Worm (Caenorhabditis elegans) whole organism, dauer: ENCODE measurements around the gene srx-51.

Experiments used
- unc-62 ChIP-seq: sonication (generic microtip); optimal IDR thresholded peaks from 2 replicates; lab custom pipeline; 2017; ENCODE audit warnings: missing biosample characterization, missing genetic modification reagents, missing genetic modification characterization

srx-51 gene

DNA sequence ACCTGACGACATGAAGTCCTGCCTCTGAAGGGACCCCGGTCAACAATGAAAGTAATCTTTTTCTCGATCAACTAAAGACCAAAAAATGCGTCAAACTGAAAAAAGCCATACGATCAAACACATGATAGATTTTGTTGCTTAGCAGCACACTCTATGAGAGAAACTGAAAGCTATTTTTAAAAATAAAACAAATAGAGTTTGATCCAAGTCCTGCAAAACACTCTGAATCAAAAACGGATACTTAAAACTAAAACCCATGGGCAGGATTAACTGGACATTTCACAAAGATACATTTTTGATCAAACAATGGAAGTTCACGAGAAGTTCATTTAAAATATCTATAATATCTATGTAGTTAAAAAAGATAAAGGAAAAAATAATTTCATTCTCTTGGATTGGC, 14.3 kb upstream of the srx-51 start, which contains the start of gene T10H4.13:
Gene T10H4.13, minus strand, starts transcription at position 101 of the 400 bp plus-strand sequence.
- no peak for TF ChIP-seq unc-62 (GFP tag; lab: Kevin White, UChicago)

DNA sequence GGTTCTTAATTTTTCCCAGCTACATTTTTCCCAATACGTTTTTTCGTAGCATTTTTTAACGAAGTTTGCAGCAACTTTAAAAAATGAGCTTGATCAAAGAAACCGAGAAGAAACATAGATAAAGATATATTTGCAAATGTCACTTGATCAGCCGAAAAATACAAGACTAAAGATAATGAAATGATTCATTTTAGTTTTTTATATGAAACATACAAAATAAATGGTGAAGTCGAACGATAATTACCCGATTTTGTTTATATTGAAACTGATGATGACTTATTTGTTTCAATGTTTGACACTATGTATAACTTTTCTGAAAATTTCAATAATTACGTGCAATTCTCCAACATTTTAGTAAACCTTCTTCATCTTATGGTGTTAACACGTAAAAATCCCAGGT, 13.4 kb upstream of the srx-51 start, which contains the start of gene srw-22:
Gene srw-22, plus strand, starts transcription at position 301 of the 400 bp plus-strand sequence.
- TF ChIP-seq unc-62 (GFP tag; lab: Kevin White, UChicago): no peak

DNA sequence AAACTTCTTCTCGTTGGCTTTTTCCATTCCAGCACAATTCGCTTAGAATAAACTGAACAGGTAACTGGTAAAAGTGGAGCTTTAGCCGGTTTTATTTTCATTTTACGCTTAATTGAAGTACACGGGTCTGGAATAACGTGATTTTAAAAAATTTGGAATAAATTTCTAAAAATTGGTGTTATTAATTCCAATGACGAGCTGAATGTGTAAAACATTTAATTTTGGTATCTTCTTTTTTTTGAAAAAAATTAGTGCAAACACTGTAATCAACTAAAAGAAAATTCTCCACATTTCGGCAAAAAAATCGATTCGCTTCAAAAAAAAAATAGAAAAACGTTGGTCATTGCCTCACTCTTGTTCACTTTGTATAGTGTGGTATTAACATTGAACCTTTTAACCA, 9.4 kb upstream of the srx-51 start, which contains the start of gene T10H4.4:
Gene T10H4.4, minus strand, starts transcription at position 101 of the 400 bp plus-strand sequence.
- TF ChIP-seq unc-62 (GFP tag; lab: Kevin White, UChicago): no peak

DNA sequence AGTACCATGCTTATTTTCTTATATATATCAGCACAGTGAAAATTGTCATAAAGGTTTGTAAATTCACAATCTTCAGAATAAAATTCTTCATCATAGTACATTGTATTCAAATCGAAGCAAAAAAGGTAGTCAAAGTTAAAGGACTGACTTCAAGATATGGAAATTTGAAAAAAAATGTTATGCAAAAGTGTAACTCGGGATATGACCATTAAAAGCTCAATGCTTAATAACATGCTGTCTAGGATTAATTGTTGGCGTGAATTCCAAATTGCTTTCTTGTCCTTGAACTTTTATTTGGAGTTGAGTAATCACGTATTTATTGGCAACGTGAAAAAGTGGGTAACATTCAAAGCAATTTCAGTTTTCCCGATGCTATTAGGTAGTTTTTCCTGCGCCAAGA, 6.9 kb upstream of the srx-51 start, which contains the start of gene srw-16:
Gene srw-16, minus strand, starts transcription at position 101 of the 400 bp plus-strand sequence.
- TF ChIP-seq unc-62 (GFP tag; lab: Kevin White, UChicago): no peak

DNA sequence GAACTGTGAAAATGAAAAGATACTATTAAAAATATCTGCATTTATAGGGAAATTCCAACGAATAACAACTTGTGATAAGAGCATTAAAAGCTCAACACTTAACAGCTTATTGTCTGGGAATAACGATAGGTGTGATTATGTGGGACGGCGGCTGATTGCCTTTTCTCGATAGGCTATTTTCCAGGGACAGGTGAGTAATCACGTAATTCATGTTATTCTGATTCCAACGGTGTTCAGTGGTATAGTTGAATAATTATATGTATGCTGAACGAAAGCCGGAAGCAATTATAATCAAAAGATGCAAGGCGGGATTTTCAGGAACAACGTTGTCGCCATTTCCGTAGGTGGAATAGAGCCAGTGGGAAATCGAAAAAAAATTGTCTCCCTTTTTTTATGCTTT, 4.8 kb upstream of the srx-51 start, which contains the start of gene srw-17:
Gene srw-17, minus strand, starts transcription at position 101 of the 400 bp plus-strand sequence.
- TF ChIP-seq unc-62 (GFP tag; lab: Kevin White, UChicago): no peak

DNA sequence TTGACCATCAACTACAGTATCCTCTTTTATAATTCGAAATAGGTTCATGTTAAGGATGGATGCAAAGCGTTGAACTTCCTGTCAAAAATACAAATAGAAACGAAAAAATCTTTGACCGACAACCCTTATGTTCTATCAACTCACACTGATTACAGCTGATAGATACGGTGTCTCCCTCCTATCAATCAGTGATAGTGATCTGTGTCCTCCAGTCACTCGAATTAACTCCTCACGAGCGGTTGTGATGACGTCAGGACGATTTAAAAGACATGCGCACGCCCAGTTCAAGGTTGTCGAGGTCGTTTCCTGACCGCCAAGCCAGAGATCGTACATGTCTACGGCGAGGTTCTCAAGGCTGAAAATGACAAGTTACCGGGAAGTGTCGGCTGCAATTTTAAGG, 4.3 kb downstream of the srx-51 start:
- no peak for TF ChIP-seq unc-62 (GFP tag; lab: Kevin White, UChicago)

DNA sequence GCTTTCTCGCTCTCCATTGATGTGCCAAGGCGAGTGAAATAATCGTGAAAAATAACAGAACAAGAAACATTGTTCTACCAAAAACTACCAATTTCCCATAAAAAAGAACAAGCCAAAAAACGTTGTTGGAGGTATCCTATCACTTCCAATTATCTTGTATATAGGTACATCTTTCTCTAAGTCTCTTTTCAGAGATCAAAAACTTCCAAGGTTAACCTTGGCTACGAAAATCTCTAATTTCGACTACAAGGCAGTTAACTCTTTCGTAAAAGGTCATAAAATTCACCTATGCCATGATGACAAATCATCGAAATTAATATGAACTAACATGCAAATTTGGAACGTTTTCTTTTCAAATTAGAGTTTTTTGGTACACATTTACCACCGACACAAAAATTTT, 6.2 kb downstream of the srx-51 start, which contains the start of gene cyp-34A1:
Gene cyp-34A1, minus strand, starts transcription at position 101 of the 400 bp plus-strand sequence.
- TF ChIP-seq unc-62 (GFP tag; lab: Kevin White, UChicago): no peak

DNA sequence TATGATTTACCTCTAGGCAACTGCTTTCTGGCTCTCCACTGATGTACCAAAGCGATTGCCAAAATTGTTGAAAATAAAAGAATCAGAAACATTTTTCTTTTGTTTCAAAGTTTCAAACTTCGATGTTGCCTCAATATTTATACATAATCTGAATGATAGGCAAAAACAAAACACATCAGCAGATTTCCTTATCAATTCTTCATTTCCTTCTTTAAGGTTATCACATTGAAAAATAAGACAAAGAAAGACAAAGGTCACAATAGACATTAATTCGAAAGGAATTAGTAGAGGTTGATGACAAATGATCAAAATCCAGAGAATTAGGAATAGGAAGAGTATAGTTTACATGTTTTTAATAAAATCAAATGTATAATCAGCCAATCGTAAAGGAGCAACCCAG, 9.3 kb downstream of the srx-51 start, which contains the start of gene cyp-34A2:
Gene cyp-34A2, minus strand, starts transcription at position 101 of the 400 bp plus-strand sequence.
- TF ChIP-seq unc-62 (GFP tag; lab: Kevin White, UChicago): no peak

DNA sequence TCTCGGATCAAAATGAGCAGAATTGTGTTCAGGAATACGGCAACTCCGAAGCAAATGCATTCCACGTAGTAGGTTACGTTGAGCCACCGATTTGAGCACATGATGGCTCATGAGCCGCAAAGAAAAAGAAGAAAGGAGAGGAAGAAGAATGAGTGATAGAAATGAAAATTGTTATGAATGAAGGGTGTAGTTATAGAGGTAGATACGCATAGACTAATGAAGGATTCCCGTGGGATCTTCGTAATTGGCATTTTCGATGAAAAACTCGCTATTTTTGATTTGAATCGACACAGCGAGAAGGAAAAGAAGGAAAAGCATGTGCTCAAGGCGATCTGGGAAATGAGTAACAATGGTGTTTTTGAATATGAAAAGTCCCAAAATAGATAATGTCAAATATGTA, 12.2 kb downstream of the srx-51 start, which contains the start of gene str-96:
Gene str-96, minus strand, starts transcription at position 101 of the 400 bp plus-strand sequence.
- no peak for TF ChIP-seq unc-62 (GFP tag; lab: Kevin White, UChicago)

DNA sequence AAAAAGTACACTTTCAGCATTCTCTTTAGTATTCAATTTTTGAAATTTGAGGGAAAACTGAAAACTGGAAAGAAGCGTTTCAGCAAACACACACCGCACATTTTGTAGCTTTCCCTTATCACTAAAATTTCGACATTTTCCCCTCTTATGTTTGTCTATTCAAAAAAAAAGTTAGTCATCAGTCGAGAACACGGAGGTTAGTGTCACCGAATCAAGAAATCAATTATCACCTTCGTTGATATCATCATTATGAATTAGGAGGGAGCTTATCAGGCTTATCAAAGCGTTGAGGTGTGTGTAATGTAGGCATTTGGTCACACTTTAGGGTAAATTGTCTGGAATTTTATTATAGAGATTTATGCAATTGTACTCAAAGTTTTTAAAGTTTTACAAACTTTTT, 16.9 kb downstream of the srx-51 start, which contains the start of gene cpr-3:
Gene cpr-3, minus strand, starts transcription at position 104 of the 400 bp plus-strand sequence.
- TF ChIP-seq unc-62 (GFP tag; lab: Kevin White, UChicago): no peak

DNA sequence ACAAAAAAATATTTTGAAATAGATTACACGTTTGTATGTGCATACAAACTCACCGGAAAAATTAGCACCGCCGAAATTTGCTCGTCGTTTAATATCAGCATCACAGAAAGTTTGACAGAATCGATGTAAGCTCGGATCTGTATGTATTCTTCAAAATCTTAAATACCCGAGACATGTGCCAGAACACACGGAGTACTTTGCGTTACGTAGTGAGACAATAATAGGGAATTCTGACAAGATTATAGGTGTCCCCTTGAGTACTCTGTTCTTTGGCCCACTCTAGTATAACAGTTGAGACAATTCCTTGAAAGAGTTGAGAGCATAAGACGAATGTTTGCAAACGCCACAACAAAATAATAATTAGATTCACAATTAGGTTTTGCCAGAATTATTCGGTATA, 21.9 kb downstream of the srx-51 start, which contains the start of gene srx-48:
Gene srx-48, minus strand, starts transcription at position 101 of the 400 bp plus-strand sequence.
- TF ChIP-seq unc-62 (GFP tag; lab: Kevin White, UChicago): no peak

DNA sequence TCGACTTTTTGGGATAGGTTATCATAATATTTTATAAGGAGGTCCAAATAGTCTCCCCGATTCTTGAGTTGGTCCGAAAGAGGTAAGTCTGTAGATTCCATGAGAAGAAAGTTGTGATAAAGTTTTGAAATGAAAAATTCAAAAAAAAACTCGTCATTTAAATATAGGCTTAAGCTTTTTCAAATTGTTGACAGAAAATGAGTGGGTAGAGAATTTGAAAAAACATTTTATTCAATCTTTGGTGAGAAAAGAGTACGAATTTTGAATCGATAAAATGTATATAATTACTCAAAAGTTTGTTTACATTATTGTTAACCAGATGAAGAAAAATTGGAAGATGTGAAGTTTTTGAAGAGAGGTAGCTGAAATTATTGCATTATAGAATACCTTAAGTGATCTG, 23.8 kb downstream of the srx-51 start, which contains the start of gene T26H8.5:
Gene T26H8.5, minus strand, starts transcription at position 101 of the 400 bp plus-strand sequence.
- no peak for TF ChIP-seq unc-62 (GFP tag; lab: Kevin White, UChicago)

DNA sequence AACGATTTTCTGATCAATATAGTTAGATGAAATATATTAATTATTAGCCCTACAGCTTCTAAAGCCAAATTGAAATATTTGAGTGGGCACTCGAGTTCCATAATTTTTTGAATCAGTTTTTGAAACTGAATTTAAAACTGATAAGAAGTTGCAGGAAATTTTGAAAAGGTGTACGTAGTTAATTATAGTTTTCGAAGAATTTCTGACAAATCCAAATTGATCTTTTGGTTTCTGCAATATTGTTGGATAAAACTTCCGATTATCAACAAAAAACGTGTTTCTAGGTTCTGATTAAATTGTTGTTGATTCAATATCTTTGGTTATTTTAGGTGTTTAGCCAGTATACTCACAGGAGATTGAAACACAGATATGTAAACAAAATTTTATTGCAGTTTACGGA, 25.0 kb downstream of the srx-51 start, which contains the start of gene T26H8.4:
Gene T26H8.4, minus strand, starts transcription at position 101 of the 400 bp plus-strand sequence.
- TF ChIP-seq unc-62 (GFP tag; lab: Kevin White, UChicago): no peak

DNA sequence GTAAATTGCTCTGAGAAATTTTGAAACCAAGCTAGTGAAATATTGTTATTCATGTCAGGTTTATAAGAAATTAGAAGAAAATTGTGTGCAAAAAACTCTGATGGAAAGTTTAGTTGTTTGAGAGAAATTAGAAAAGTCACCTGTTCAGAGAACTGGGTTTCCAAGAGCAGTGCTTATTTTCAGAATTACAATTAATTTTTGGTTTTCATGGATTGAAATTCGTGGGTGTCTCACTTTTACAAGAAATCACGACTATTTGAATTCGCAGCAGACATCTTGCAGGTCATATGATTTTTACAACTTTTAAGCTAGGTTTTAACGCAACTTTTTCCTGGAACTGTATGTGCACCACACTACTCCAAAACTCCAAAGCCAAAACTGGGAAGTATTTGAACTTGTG, 27.3 kb downstream of the srx-51 start, which contains the start of gene srz-10:
Gene srz-10, minus strand, starts transcription at position 88 of the 400 bp plus-strand sequence.
- TF ChIP-seq unc-62 (GFP tag; lab: Kevin White, UChicago): no peak

DNA sequence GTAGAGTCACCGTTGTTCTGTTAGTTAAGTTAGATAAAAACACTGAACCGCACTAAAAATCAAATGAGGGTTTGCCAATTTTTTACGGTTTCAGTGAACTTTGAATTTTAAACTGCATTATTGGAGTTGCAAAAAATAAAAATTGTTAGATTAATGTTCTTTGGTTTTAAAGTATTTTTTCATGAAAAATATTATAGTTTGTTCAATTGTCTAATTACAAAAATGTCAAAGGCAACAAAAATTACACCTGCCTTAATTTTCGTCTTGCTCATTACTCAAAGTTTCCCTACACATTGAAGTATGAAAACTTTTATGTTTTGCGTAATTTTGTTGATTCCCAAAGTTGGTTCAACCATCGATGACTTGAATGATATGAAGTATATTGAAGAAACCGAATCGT, 29.1 kb downstream of the srx-51 start, which contains the start of gene irld-62:
Gene irld-62, plus strand, starts transcription at position 301 of the 400 bp plus-strand sequence.
- no peak for TF ChIP-seq unc-62 (GFP tag; lab: Kevin White, UChicago)

DNA sequence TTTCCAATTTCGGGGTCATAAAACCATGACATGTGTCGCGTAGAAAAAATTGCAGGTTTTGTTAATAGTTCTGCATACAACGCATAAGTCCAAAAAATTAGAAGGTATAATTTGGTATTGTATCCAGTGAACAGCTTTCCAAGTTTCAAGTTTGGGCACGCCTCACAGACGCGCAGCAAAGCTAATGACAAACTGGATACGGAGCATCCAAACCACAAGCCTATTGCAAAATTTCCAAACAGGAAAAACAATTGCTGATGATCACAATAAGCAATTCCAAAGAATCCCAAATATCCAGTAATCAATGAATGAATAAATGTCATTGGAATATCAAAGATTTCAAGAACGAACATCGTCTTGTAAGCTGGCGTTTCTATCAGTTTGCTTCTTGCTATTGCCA, 31.8 kb downstream of the srx-51 start:
- TF ChIP-seq unc-62 (GFP tag; lab: Kevin White, UChicago): no peak
